Worm (Caenorhabditis elegans): ENCODE data around the gene Y49E10.18.
A peak's percentile ranks its signal among the peaks of the same experiment; 100 is the strongest.

Gene Y49E10.18

ce11 chrIII:12445991-12446502, at the start of gene Y49E10.18:
Gene Y49E10.18, minus strand, starts transcription at chrIII:12446106.
- TF ChIP-seq W03F9.2 (tag; optimal IDR thresholded peaks at IDR 0.05), result no peak
- TF ChIP-seq him-1 (tag; optimal IDR thresholded peaks at IDR 0.05), result no peak
- no peak for TF ChIP-seq dao-5 (tag; optimal IDR thresholded peaks at IDR 0.05)

DNA sequence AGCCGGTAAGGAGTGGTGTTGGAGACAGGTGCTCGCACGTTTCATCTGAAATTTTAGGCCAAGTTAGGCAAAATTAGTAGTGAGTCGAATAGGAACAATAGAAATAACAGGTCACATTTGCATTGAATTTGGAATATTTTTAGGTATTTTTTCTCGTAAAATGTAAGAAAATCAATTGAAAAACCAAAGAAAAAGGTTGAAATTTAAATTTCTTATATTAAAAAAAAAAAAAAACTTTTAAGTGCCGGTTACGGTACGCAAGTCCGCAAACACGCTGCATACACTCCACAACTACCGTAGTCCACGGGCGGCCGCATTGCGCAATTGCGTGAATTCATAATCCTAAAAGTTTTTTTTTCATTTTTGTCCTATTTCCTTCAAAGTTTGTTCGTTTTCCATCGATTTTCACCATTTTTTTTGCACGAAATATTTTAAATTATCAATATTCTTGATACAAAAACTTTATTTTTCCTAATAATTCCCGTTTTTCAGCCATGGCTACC, 49.7 kb upstream of the Y49E10.18 start, which contains the start of the genes Y111B2A.1 and Y111B2A.2:
Gene Y111B2A.1, minus strand, starts transcription at position 51 of the 503 bp plus-strand sequence.
Gene Y111B2A.2, plus strand, starts transcription at position 493 of the 503 bp plus-strand sequence.
- TF ChIP-seq dao-5 (tag; optimal IDR thresholded peaks at IDR 0.05) (no peak), W03F9.2 (tag; optimal IDR thresholded peaks at IDR 0.05) (peak; percentile 9)

DNA sequence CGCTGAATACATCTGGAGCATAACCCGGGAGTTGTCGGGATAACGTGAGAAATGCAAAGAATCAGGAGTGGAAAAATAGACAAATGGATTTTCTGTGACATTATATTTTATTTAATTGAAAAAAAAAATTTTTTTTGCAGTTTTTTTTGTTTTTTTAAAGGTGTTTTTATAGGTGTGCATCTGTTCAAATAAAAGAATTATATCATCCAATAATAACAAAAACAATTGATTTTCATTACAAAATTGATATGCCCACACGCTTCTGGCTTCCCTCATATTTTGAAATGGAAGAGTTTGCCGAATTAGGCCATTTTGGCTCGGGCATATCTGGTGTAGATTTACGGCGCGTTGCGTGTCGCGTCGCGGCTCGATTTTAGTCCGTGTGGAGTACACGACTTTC, 46.1 kb upstream of the Y49E10.18 start, which contains the start of gene Y49E10.25:
Gene Y49E10.25, minus strand, starts transcription at position 101 of the 400 bp plus-strand sequence.
- TF ChIP-seq W03F9.2 (tag; optimal IDR thresholded peaks at IDR 0.05) (no peak), him-1 (tag; optimal IDR thresholded peaks at IDR 0.05) (no peak), dao-5 (tag; optimal IDR thresholded peaks at IDR 0.05) (no peak)

ce11 chrIII:12484432-12484831, 38.5 kb upstream of the Y49E10.18 start, which contains the start of gene arrd-16:
Gene arrd-16, plus strand, starts transcription at chrIII:12484732.
- TF ChIP-seq dao-5 (tag; optimal IDR thresholded peaks at IDR 0.05), result no peak
- no peak for TF ChIP-seq him-1 (tag; optimal IDR thresholded peaks at IDR 0.05)
- no peak for TF ChIP-seq W03F9.2 (tag; optimal IDR thresholded peaks at IDR 0.05)

ce11 chrIII:12472497-12472896, 26.6 kb upstream of the Y49E10.18 start, which contains the start of gene cccp-1:
Gene cccp-1, plus strand, starts transcription at chrIII:12472873.
- TF ChIP-seq him-1 (tag; optimal IDR thresholded peaks at IDR 0.05), result peak; percentile 49
- TF ChIP-seq W03F9.2 (tag; optimal IDR thresholded peaks at IDR 0.05), result no peak
- no peak for TF ChIP-seq dao-5 (tag; optimal IDR thresholded peaks at IDR 0.05)

DNA sequence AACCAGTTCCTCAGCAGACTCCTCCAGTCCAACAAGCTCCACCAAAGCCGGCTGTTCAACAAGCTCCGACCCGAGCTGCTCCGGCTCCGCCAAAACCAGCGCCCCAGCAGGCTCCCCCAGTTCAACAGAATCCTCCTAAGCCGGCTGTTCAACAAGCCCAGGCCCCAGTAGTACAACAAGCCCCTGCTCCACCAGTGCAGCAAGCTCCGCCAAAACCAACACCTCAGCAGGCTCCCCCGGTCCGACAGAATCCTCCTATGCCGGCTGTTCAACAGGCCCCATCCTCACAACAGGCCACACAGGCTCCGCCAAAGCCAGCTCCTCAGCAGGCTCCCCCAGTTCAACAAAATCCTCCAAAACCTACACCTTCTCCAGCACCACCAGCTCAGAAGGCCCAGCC, 24.7 kb upstream of the Y49E10.18 start:
- TF ChIP-seq dao-5 (tag; optimal IDR thresholded peaks at IDR 0.05) (no peak), W03F9.2 (tag; optimal IDR thresholded peaks at IDR 0.05) (no peak), him-1 (tag; optimal IDR thresholded peaks at IDR 0.05) (no peak)

DNA sequence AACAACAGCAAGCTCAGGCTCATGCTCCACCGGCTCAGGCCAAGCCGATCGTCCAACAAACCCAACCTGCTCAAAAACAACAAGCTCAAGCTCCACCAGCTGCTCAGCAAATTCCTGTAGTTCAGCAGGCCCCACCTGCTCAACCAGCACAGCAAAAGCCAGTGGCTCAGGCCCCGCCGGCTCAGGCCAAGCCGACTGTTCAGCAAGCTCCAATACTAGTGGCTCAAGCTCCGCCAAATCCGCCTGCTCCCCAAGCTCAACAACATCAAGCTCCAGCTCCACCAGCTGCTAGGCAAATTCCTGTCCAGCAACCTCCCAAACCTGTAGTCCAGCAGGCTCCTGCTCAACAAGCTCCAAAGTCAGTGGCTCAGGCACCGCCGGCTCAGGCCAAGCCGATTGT, 23.9 kb upstream of the Y49E10.18 start:
- TF ChIP-seq dao-5 (tag; optimal IDR thresholded peaks at IDR 0.05), result no peak
- TF ChIP-seq W03F9.2 (tag; optimal IDR thresholded peaks at IDR 0.05), result no peak
- no peak for TF ChIP-seq him-1 (tag; optimal IDR thresholded peaks at IDR 0.05)

DNA sequence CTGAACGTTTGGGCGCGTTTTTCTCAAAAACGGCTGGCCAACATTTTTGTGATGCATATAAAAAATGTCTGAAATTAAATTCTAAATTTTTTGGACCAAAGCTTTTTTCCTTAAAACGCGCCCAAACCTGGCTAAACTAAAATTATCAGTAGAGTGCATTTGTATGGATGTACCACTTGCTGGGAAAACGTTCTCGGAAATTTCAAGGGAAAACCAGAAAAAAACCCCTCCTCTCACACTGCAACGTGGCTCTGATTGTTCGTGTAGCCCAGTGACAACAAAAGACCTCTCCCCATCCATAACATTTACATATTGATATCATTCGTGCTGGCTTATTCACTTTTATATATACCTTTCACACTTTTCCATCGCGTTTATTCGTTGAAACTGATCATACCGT, 23.0 kb upstream of the Y49E10.18 start, which contains the start of gene Y49E10.29:
Gene Y49E10.29, plus strand, starts transcription at position 301 of the 400 bp plus-strand sequence.
- TF ChIP-seq dao-5 (tag; optimal IDR thresholded peaks at IDR 0.05) (no peak), W03F9.2 (tag; optimal IDR thresholded peaks at IDR 0.05) (no peak), him-1 (tag; optimal IDR thresholded peaks at IDR 0.05) (no peak)

- no peak for TF ChIP-seq W03F9.2 (tag; optimal IDR thresholded peaks at IDR 0.05)
- TF ChIP-seq him-1 (tag; optimal IDR thresholded peaks at IDR 0.05), result no peak
Measured at ce11 chrIII:12466310-12466709, 20.4 kb upstream of the Y49E10.18 start, which contains the start of gene pstk-1. Gene pstk-1, plus strand, starts transcription at chrIII:12466610.

- TF ChIP-seq W03F9.2 (tag; optimal IDR thresholded peaks at IDR 0.05), result no peak
- no peak for TF ChIP-seq him-1 (tag; optimal IDR thresholded peaks at IDR 0.05)
- no peak for TF ChIP-seq dao-5 (tag; optimal IDR thresholded peaks at IDR 0.05)
Measured at ce11 chrIII:12458970-12459369, 13.1 kb upstream of the Y49E10.18 start.

- TF ChIP-seq him-1 (tag; optimal IDR thresholded peaks at IDR 0.05) (no peak), dao-5 (tag; optimal IDR thresholded peaks at IDR 0.05) (no peak), W03F9.2 (tag; optimal IDR thresholded peaks at IDR 0.05) (peak; percentile 44)
Measured at ce11 chrIII:12456801-12457647, 11.1 kb upstream of the Y49E10.18 start, which contains the start of the genes scav-3 and Y49E10.21. Gene scav-3, minus strand, starts transcription at chrIII:12456850. Gene Y49E10.21, plus strand, starts transcription at chrIII:12457597.

DNA sequence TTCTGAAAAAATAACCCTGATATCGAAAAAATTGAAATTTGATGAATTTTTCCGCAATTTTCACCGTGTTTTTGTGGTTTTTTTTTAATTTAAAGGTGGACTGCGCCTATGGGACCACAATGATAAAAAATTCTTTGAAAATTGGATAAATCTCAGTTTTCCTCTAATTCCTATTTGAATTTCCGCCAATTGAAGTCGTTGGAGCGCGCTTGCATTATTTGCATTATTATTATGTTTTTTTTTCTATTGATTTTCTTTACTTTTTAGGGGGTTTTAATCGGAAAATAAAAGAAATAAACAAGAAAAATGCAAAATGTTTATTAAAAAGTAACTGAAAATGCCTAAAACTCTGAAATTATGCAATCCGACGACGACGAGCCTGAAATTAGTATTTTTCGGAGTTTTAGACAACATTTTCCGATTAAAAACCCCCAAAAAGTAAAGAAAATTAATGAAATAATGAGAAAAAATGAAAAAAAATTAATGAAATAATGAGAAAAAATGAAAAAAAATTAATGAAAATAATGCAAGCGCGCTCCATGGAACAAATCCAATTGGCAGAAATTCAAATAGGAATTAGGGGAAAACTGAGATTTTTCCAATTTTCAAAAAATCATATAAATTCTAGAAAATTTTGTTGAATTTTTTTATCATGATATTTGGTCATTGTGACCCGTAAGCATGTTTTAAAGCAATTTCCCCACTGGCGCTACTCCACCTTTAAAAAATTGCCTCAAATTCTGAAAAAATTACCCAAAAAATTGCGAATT, 9.9 kb upstream of the Y49E10.18 start:
- TF ChIP-seq dao-5 (tag; optimal IDR thresholded peaks at IDR 0.05), result no peak
- TF ChIP-seq him-1 (tag; optimal IDR thresholded peaks at IDR 0.05), result no peak
- TF ChIP-seq W03F9.2 (tag; optimal IDR thresholded peaks at IDR 0.05), result no peak

ce11 chrIII:12453785-12454184, 7.9 kb upstream of the Y49E10.18 start:
- TF ChIP-seq dao-5 (tag; optimal IDR thresholded peaks at IDR 0.05) (no peak), him-1 (tag; optimal IDR thresholded peaks at IDR 0.05) (no peak), W03F9.2 (tag; optimal IDR thresholded peaks at IDR 0.05) (no peak)
